Fruit fly (Drosophila melanogaster) whole organism, prepupa: Measurements from ENCODE around the gene CG7341.

Experiments used
- Blimp-1 ChIP-seq: fragments of 200-800 bp; sonication (Bioruptor generic); optimal IDR thresholded peaks from 3 replicates; lab custom pipeline; 2017; ENCODE audit warnings: missing biosample characterization, missing genetic modification characterization, mild to moderate bottlenecking, moderate library complexity, missing genetic modification reagents
- CG11294 ChIP-seq: fragments of 200-800 bp; sonication (Bioruptor generic); IDR thresholded peaks from 2 replicates; pipeline ENCODE4 v1.3.6; 2022; ENCODE audit warnings: missing biosample characterization, missing genetic modification characterization
- CG11902 ChIP-seq: fragments of 200-800 bp; sonication (Bioruptor generic); optimal IDR thresholded peaks from 3 replicates; lab custom pipeline; 2016; ENCODE audit warnings: missing biosample characterization, missing genetic modification characterization
- CG15336 ChIP-seq: fragments of 200-800 bp; sonication (Bioruptor generic); IDR thresholded peaks from 2 replicates; pipeline ENCODE4 v1.3.6; 2022; ENCODE audit warnings: missing biosample characterization, missing genetic modification characterization
- CG1621 ChIP-seq: fragments of 200-800 bp; sonication (Bioruptor generic); optimal IDR thresholded peaks from 3 replicates; lab custom pipeline; 2018; ENCODE audit warnings: missing biosample characterization, mild to moderate bottlenecking, missing genetic modification characterization
- CG16779 ChIP-seq: fragments of 200-800 bp; sonication (Bioruptor generic); optimal IDR thresholded peaks from 3 replicates; lab custom pipeline; 2017; ENCODE audit warnings: missing biosample characterization, mild to moderate bottlenecking, missing genetic modification characterization
- CG3032 ChIP-seq: fragments of 200-800 bp; optimal IDR thresholded peaks from 2 replicates; lab custom pipeline; 2019; ENCODE audit warnings: missing biosample characterization, mild to moderate bottlenecking, missing genetic modification characterization, moderate library complexity
- CG31627 ChIP-seq: fragments of 200-800 bp; sonication (Bioruptor generic); optimal IDR thresholded peaks from 3 replicates; lab custom pipeline; 2016; ENCODE audit warnings: missing biosample characterization, missing genetic modification characterization
- CG32006 ChIP-seq: fragments of 200-800 bp; sonication (Bioruptor generic); optimal IDR thresholded peaks from 3 replicates; lab custom pipeline; 2017; ENCODE audit warnings: missing biosample characterization, mild to moderate bottlenecking, missing genetic modification characterization
- CG34406 ChIP-seq: fragments of 200-800 bp; sonication (Bioruptor generic); optimal IDR thresholded peaks from 3 replicates; lab custom pipeline; 2016; ENCODE audit warnings: missing biosample characterization, missing genetic modification characterization
- CG3919 ChIP-seq: fragments of 200-800 bp; sonication (Bioruptor generic); optimal IDR thresholded peaks from 3 replicates; lab custom pipeline; 2016; ENCODE audit warnings: missing biosample characterization, missing genetic modification characterization
- CG6163 ChIP-seq: fragments of 200-800 bp; sonication (Bioruptor generic); IDR thresholded peaks from 3 replicates; pipeline ENCODE4 v1.3.6; 2022; ENCODE audit warnings: missing biosample characterization, missing genetic modification characterization
- CG6276 ChIP-seq: fragments of 200-800 bp; sonication (Bioruptor generic); optimal IDR thresholded peaks from 2 replicates; lab custom pipeline; 2017; ENCODE audit warnings: missing biosample characterization, mild to moderate bottlenecking, missing genetic modification characterization
- CG6792 ChIP-seq: fragments of 200-800 bp; sonication (Bioruptor generic); optimal IDR thresholded peaks from 3 replicates; lab custom pipeline; 2016; ENCODE audit warnings: missing biosample characterization, missing genetic modification characterization
- CG7368 ChIP-seq: fragments of 200-800 bp; sonication (Bioruptor generic); optimal IDR thresholded peaks from 3 replicates; lab custom pipeline; 2016; ENCODE audit warnings: missing biosample characterization, missing genetic modification characterization
- CG8119 ChIP-seq: fragments of 200-800 bp; sonication (Bioruptor generic); IDR thresholded peaks from 3 replicates; pipeline ENCODE4 v1.3.6; 2022; ENCODE audit warnings: missing biosample characterization, missing genetic modification characterization
- CG8319 ChIP-seq: fragments of 200-800 bp; sonication (Bioruptor generic); optimal IDR thresholded peaks from 3 replicates; lab custom pipeline; 2016; ENCODE audit warnings: missing biosample characterization, missing genetic modification characterization
- CG9139 ChIP-seq: fragments of 200-800 bp; sonication (Bioruptor generic); optimal IDR thresholded peaks from 3 replicates; lab custom pipeline; 2017; ENCODE audit warnings: missing biosample characterization, mild to moderate bottlenecking, missing genetic modification characterization
- Eip75B ChIP-seq: fragments of 200-800 bp; sonication (Bioruptor generic); optimal IDR thresholded peaks from 3 replicates; lab custom pipeline; 2016; ENCODE audit warnings: missing biosample characterization, missing genetic modification characterization
- Eip78C ChIP-seq: fragments of 200-800 bp; sonication (Bioruptor generic); peaks from one replicate; lab custom pipeline; 2016; ENCODE audit warnings: missing biosample characterization, missing genetic modification characterization
- Eip93F ChIP-seq: fragments of 200-800 bp; sonication (Bioruptor generic); optimal IDR thresholded peaks from 2 replicates; lab custom pipeline; 2016; ENCODE audit warnings: missing biosample characterization, mild to moderate bottlenecking, missing genetic modification characterization
- Ets21C ChIP-seq: fragments of 200-800 bp; sonication (Bioruptor generic); optimal IDR thresholded peaks from 3 replicates; lab custom pipeline; 2016; ENCODE audit warnings: missing biosample characterization, missing genetic modification characterization
- Ets96B ChIP-seq: fragments of 200-800 bp; optimal IDR thresholded peaks from 2 replicates; lab custom pipeline; 2019; ENCODE audit warnings: missing biosample characterization, mild to moderate bottlenecking, missing genetic modification characterization, moderate library complexity
- Gug ChIP-seq: fragments of 200-800 bp; sonication (Bioruptor generic); IDR thresholded peaks from 2 replicates; pipeline ENCODE4 v1.3.6; 2022; ENCODE audit warnings: missing biosample characterization, missing genetic modification characterization
- Hr38 ChIP-seq: sonication (Bioruptor generic); optimal IDR thresholded peaks from 2 replicates; lab custom pipeline; 2016; ENCODE audit warnings: missing biosample characterization, missing genetic modification characterization
- Hr39 ChIP-seq: fragments of 200-800 bp; sonication (Bioruptor generic); optimal IDR thresholded peaks from 2 replicates; lab custom pipeline; 2016; ENCODE audit warnings: missing biosample characterization, missing genetic modification characterization
- Hr4 ChIP-seq: fragments of 200-800 bp; sonication (Bioruptor generic); optimal IDR thresholded peaks from 3 replicates; lab custom pipeline; 2016; ENCODE audit warnings: missing biosample characterization, missing genetic modification characterization
- Lpt ChIP-seq: fragments of 200-800 bp; sonication (Bioruptor generic); optimal IDR thresholded peaks from 3 replicates; lab custom pipeline; 2016; ENCODE audit warnings: missing biosample characterization, missing genetic modification characterization
- Met ChIP-seq: fragments of 200-800 bp; sonication (Bioruptor generic); optimal IDR thresholded peaks from 3 replicates; lab custom pipeline; 2016; ENCODE audit warnings: missing biosample characterization, missing genetic modification characterization
- OdsH ChIP-seq: fragments of 200-800 bp; sonication (Bioruptor generic); optimal IDR thresholded peaks from 3 replicates; lab custom pipeline; 2016; ENCODE audit warnings: missing biosample characterization, missing genetic modification characterization
- Sox102F ChIP-seq: fragments of 200-800 bp; sonication (Bioruptor generic); optimal IDR thresholded peaks from 2 replicates; lab custom pipeline; 2016; ENCODE audit warnings: missing biosample characterization, mild to moderate bottlenecking, missing genetic modification characterization
- Sox14 ChIP-seq: fragments of 200-800 bp; sonication (Bioruptor generic); optimal IDR thresholded peaks from 3 replicates; lab custom pipeline; 2016; ENCODE audit warnings: missing biosample characterization, missing genetic modification characterization
- Sox15 ChIP-seq: fragments of 200-800 bp; sonication (Bioruptor generic); optimal IDR thresholded peaks from 3 replicates; lab custom pipeline; 2016; ENCODE audit warnings: missing biosample characterization, missing genetic modification characterization
- achi ChIP-seq: fragments of 200-800 bp; sonication (Bioruptor generic); optimal IDR thresholded peaks from 3 replicates; lab custom pipeline; 2016; ENCODE audit warnings: missing biosample characterization, missing genetic modification characterization
- acj6 ChIP-seq: fragments of 200-800 bp; sonication (Bioruptor generic); optimal IDR thresholded peaks from 3 replicates; lab custom pipeline; 2016; ENCODE audit warnings: missing biosample characterization, missing genetic modification characterization
- cyc ChIP-seq: fragments of 200-800 bp; sonication (Bioruptor generic); optimal IDR thresholded peaks from 3 replicates; lab custom pipeline; 2016; ENCODE audit warnings: missing biosample characterization, missing genetic modification characterization
- dac ChIP-seq: fragments of 200-800 bp; sonication (Bioruptor generic); optimal IDR thresholded peaks from 2 replicates; lab custom pipeline; 2017; ENCODE audit warnings: missing biosample characterization, mild to moderate bottlenecking, missing genetic modification characterization
- dsx ChIP-seq: fragments of 200-800 bp; optimal IDR thresholded peaks from 3 replicates; lab custom pipeline; 2019; ENCODE audit warnings: missing biosample characterization, mild to moderate bottlenecking, missing genetic modification characterization, moderate library complexity; ENCODE audit not compliant: poor library complexity, severe bottlenecking
- eg ChIP-seq: fragments of 200-800 bp; sonication (Bioruptor generic); IDR thresholded peaks from 3 replicates; pipeline ENCODE4 v1.3.6; 2022; ENCODE audit warnings: missing biosample characterization, missing genetic modification characterization
- esn ChIP-seq: fragments of 200-800 bp; sonication (Bioruptor generic); optimal IDR thresholded peaks from 2 replicates; lab custom pipeline; 2016; ENCODE audit warnings: missing biosample characterization, mild to moderate bottlenecking, missing genetic modification characterization, moderate library complexity
- fd59A ChIP-seq: fragments of 200-800 bp; sonication (Bioruptor generic); optimal IDR thresholded peaks from 2 replicates; lab custom pipeline; 2017; ENCODE audit warnings: missing biosample characterization, mild to moderate bottlenecking, missing genetic modification characterization, missing genetic modification reagents
- fd85E ChIP-seq: fragments of 200-800 bp; sonication (Bioruptor generic); optimal IDR thresholded peaks from 3 replicates; lab custom pipeline; 2016; ENCODE audit warnings: missing biosample characterization, missing genetic modification characterization
- lz ChIP-seq: fragments of 200-800 bp; sonication (Bioruptor generic); optimal IDR thresholded peaks from 3 replicates; lab custom pipeline; 2016; ENCODE audit warnings: missing biosample characterization, missing genetic modification characterization
- net ChIP-seq: fragments of 200-800 bp; sonication (Bioruptor generic); optimal IDR thresholded peaks from 3 replicates; lab custom pipeline; 2016; ENCODE audit warnings: missing biosample characterization, missing genetic modification characterization
- pdm3 ChIP-seq: fragments of 200-800 bp; sonication (Bioruptor generic); optimal IDR thresholded peaks from 3 replicates; lab custom pipeline; 2016; ENCODE audit warnings: missing biosample characterization, missing genetic modification characterization
- salr ChIP-seq, 2 experiments: fragments of 200-800 bp; sonication (Bioruptor generic); optimal IDR thresholded peaks; 3 replicates each; lab custom pipeline; 2016 to 2018; ENCODE audit warnings: missing biosample characterization in 2 of 2, missing genetic modification characterization in 2 of 2, mild to moderate bottlenecking in 1 of 2
- spab ChIP-seq: fragments of 200-800 bp; sonication (Bioruptor generic); optimal IDR thresholded peaks from 2 replicates; lab custom pipeline; 2017; ENCODE audit warnings: missing biosample characterization, mild to moderate bottlenecking, missing genetic modification characterization, missing genetic modification reagents
- ss ChIP-seq, 2 experiments: fragments of 200-800 bp; sonication (Bioruptor generic); optimal IDR thresholded peaks; 2 replicates in 1 of 2; 3 replicates in 1 of 2; lab custom pipeline; 2017 to 2018; ENCODE audit warnings: mild to moderate bottlenecking in 2 of 2, missing biosample characterization in 2 of 2, missing genetic modification characterization in 2 of 2, moderate library complexity in 1 of 2
- vri ChIP-seq: fragments of 200-800 bp; sonication (Bioruptor generic); optimal IDR thresholded peaks from 3 replicates; lab custom pipeline; 2016; ENCODE audit warnings: missing biosample characterization, mild to moderate bottlenecking, missing genetic modification characterization

CG7341 gene

dm6 chr3L:18074988-18075387 lies 37.8 kb upstream of the CG7341 start (continued):
- TF ChIP-seq Sox102F (GFP tag; lab: Kevin White, UChicago) (no peak), Eip78C (GFP tag; lab: Kevin White, UChicago) (peak; percentile 65), Gug (GFP tag; lab: Robert Waterston, UW) (no peak), CG15336 (GFP tag; lab: Robert Waterston, UW) (peak; percentile 33), eg (GFP tag; lab: Robert Waterston, UW) (no peak), CG6276 (GFP tag; lab: Kevin White, UChicago) (peak; percentile 25), vri (no peak), CG1621 (no peak), Sox14 (GFP tag; lab: Kevin White, UChicago) (no peak), acj6 (GFP tag; lab: Kevin White, UChicago) (no peak), Blimp-1 (GFP tag; lab: Kevin White, UChicago) (no peak)
- TF ChIP-seq, all 60 proteins: peak for 13

dm6 chr3L:18075853-18076252 lies 36.9 kb upstream of the CG7341 start:
- TF ChIP-seq CG8119 (GFP tag; lab: Robert Waterston, UW) (no peak), CG16779 (tag; lab: Kevin White, UChicago) (no peak), Met (GFP tag; lab: Kevin White, UChicago) (peak; percentile 25), spab (peak; percentile 22), achi (peak; percentile 3), CG6792 (GFP tag; lab: Kevin White, UChicago) (no peak), dsx (peak; percentile 18), CG32006 (peak; percentile 44), Hr39 (GFP tag; lab: Kevin White, UChicago) (peak; percentile 7), CG6276 (GFP tag; lab: Kevin White, UChicago) (no peak), CG15336 (GFP tag; lab: Robert Waterston, UW) (no peak), lz (no peak), cyc (GFP tag; lab: Kevin White, UChicago) (peak; percentile 17), CG6163 (no peak), Sox15 (GFP tag; lab: Kevin White, UChicago) (no peak), Sox14 (GFP tag; lab: Kevin White, UChicago) (peak; percentile 37), CG9139 (GFP tag; lab: Kevin White, UChicago) (no peak), Sox102F (GFP tag; lab: Kevin White, UChicago) (no peak), acj6 (GFP tag; lab: Kevin White, UChicago) (no peak), OdsH (GFP tag; lab: Kevin White, UChicago) (peak; percentile 19), Hr38 (GFP tag; lab: Kevin White, UChicago) (no peak), CG31627 (GFP tag; lab: Kevin White, UChicago) (no peak), CG1621 (peak; percentile 6), CG7368 (GFP tag; lab: Kevin White, UChicago) (peak; percentile 15), Ets96B (tag; lab: Kevin White, UChicago) (peak; percentile 20), Lpt (GFP tag; lab: Kevin White, UChicago) (no peak), CG8319 (GFP tag; lab: Kevin White, UChicago) (no peak), Blimp-1 (GFP tag; lab: Kevin White, UChicago) (no peak), salr (GFP tag; optimal IDR thresholded peaks at IDR 0.05; lab: Kevin White, UChicago) (no peak), esn (peak; percentile 9), Ets21C (GFP tag; lab: Kevin White, UChicago) (no peak), Eip93F (no peak), Hr4 (GFP tag; lab: Kevin White, UChicago) (peak; percentile 44), fd85E (GFP tag; lab: Kevin White, UChicago) (no peak), net (no peak), fd59A (GFP tag; lab: Kevin White, UChicago) (no peak), dac (GFP tag; lab: Kevin White, UChicago) (no peak), CG11902 (no peak), vri (peak; percentile 19), CG3032 (no peak), Eip78C (GFP tag; lab: Kevin White, UChicago) (peak; percentile 53), pdm3 (GFP tag; lab: Kevin White, UChicago) (peak; percentile 16), CG11294 (GFP tag; lab: Robert Waterston, UW) (no peak), Eip75B (GFP tag; lab: Kevin White, UChicago) (no peak), ss (GFP tag; optimal IDR thresholded peaks at IDR 0.05; lab: Kevin White, UChicago) (no peak), CG3919 (GFP tag; lab: Kevin White, UChicago) (peak; percentile 22), CG34406 (GFP tag; lab: Kevin White, UChicago) (no peak), Gug (GFP tag; lab: Robert Waterston, UW) (no peak)
